Worm (Caenorhabditis elegans): ENCODE results near the gene F19G12.9.

DNA sequence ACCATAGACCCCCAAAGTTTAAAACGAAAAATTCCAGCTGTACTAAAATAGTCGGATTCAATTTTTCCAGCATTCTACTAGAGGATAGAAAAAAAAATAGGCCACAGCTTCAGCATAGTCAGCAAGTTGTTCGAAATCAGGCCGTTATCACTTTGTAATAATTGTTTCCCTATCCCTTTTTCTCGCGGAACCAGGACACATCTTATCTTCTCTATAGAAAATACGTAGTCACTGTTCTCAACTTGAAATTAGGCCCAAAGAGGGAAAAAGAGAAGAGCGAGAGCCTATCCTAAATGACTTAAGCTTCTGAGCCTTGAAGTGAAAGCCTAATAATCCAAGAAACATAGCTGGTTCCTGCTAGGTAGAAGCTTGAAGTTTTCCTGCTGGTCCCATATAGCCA lies 26.7 kb downstream of the F19G12.9 start:
- TF ChIP-seq jun-1 (tag; optimal IDR thresholded peaks at IDR 0.05): no peak
- TF ChIP-seq elt-3 (tag; optimal IDR thresholded peaks at IDR 0.05): no peak
- TF ChIP-seq nhr-237 (tag; optimal IDR thresholded peaks at IDR 0.05): no peak
- TF ChIP-seq nhr-71 (tag; optimal IDR thresholded peaks at IDR 0.05): peak; percentile 34
- TF ChIP-seq ztf-4 (tag; optimal IDR thresholded peaks at IDR 0.05): peak; percentile 25
- no peak for TF ChIP-seq alr-1 (tag; optimal IDR thresholded peaks at IDR 0.05; ENCODE audit: borderline replicate concordance)
- no peak for TF ChIP-seq nhr-77 (tag; optimal IDR thresholded peaks at IDR 0.05)
- TF ChIP-seq skn-1 (tag; optimal IDR thresholded peaks at IDR 0.05): no peak
- no peak for TF ChIP-seq ets-5 (GFP tag; IDR thresholded peaks at IDR 0.05)
- TF ChIP-seq unc-62 (GFP tag; optimal IDR thresholded peaks at IDR 0.05): no peak
- no peak for TF ChIP-seq zag-1 (tag; optimal IDR thresholded peaks at IDR 0.05)
- no peak for TF ChIP-seq mep-1 (tag; optimal IDR thresholded peaks at IDR 0.05)

Measured in whole organism, L1 larva.